Fruit fly (Drosophila melanogaster) S2 (cell line): ENCODE measurements around the gene Prx6a.

Experiments
- CG8478 ChIP-seq: fragments of >200 bp; optimal IDR thresholded peaks from 2 replicates; lab custom pipeline; 2018
- CTCF ChIP-seq, 2 experiments: fragments of >200 bp; optimal IDR thresholded peaks; 2 replicates each; lab custom pipeline; 2018

Prx6a gene

dm6 chr2L:2878188-2878587, at the start of gene Prx6a, which contains the start of gene Sbat:
Gene Prx6a (minus strand): TSS chr2L:2878232.
Gene Sbat (plus strand): TSS chr2L:2878344.
- TF ChIP-seq CTCF (optimal IDR thresholded peaks at IDR 0.05; lab: Kevin White, UChicago) (no peak), CG8478 (lab: Kevin White, UChicago) (no peak)

- TF ChIP-seq CG8478 (lab: Kevin White, UChicago) (no peak), CTCF (optimal IDR thresholded peaks at IDR 0.05; lab: Kevin White, UChicago) (no peak)
Observed at dm6 chr2L:2924266-2924801, 46.3 kb upstream of the Prx6a start.

- TF ChIP-seq CG8478 (lab: Kevin White, UChicago) (no peak), CTCF (optimal IDR thresholded peaks at IDR 0.05; lab: Kevin White, UChicago) (no peak)
Observed at dm6 chr2L:2920641-2921040, 42.6 kb upstream of the Prx6a start.

dm6 chr2L:2910957-2911356, 32.9 kb upstream of the Prx6a start:
- TF ChIP-seq CTCF (optimal IDR thresholded peaks at IDR 0.05; lab: Kevin White, UChicago) (no peak), CG8478 (lab: Kevin White, UChicago) (no peak)

- TF ChIP-seq CG8478 (lab: Kevin White, UChicago) (no peak), CTCF (optimal IDR thresholded peaks at IDR 0.05; lab: Kevin White, UChicago) (no peak)
Observed at dm6 chr2L:2909495-2909894, 31.5 kb upstream of the Prx6a start.

dm6 chr2L:2908440-2909154, 30.6 kb upstream of the Prx6a start:
- TF ChIP-seq CG8478 (lab: Kevin White, UChicago) = no peak
- TF ChIP-seq CTCF (optimal IDR thresholded peaks at IDR 0.05; lab: Kevin White, UChicago) = no peak

- no peak for TF ChIP-seq CG8478 (lab: Kevin White, UChicago)
- no peak for TF ChIP-seq CTCF (optimal IDR thresholded peaks at IDR 0.05; lab: Kevin White, UChicago)
Observed at dm6 chr2L:2907776-2908175, 29.7 kb upstream of the Prx6a start.

- TF ChIP-seq CTCF (optimal IDR thresholded peaks at IDR 0.05; lab: Kevin White, UChicago) (no peak), CG8478 (lab: Kevin White, UChicago) (no peak)
Observed at dm6 chr2L:2906122-2906521, 28.1 kb upstream of the Prx6a start.

dm6 chr2L:2905051-2905446, 27.0 kb upstream of the Prx6a start:
- TF ChIP-seq CTCF (optimal IDR thresholded peaks at IDR 0.05; lab: Kevin White, UChicago) = no peak
- no peak for TF ChIP-seq CG8478 (lab: Kevin White, UChicago)

- no peak for TF ChIP-seq CTCF (optimal IDR thresholded peaks at IDR 0.05; lab: Kevin White, UChicago)
- TF ChIP-seq CG8478 (lab: Kevin White, UChicago) = no peak
Observed at dm6 chr2L:2904316-2905050, 26.5 kb upstream of the Prx6a start.

dm6 chr2L:2903649-2904048, 25.6 kb upstream of the Prx6a start:
- TF ChIP-seq CTCF (optimal IDR thresholded peaks at IDR 0.05; lab: Kevin White, UChicago) (no peak), CG8478 (lab: Kevin White, UChicago) (no peak)

- TF ChIP-seq CG8478 (lab: Kevin White, UChicago) = no peak
Observed at dm6 chr2L:2901445-2901844, 23.4 kb upstream of the Prx6a start.

- TF ChIP-seq CG8478 (lab: Kevin White, UChicago) = no peak
- TF ChIP-seq CTCF (optimal IDR thresholded peaks at IDR 0.05; lab: Kevin White, UChicago) = no peak
Observed at dm6 chr2L:2900392-2901028, 22.5 kb upstream of the Prx6a start.

dm6 chr2L:2898247-2898646, 20.2 kb upstream of the Prx6a start:
- TF ChIP-seq CTCF (optimal IDR thresholded peaks at IDR 0.05; lab: Kevin White, UChicago) (no peak), CG8478 (lab: Kevin White, UChicago) (no peak)

dm6 chr2L:2897710-2898109, 19.7 kb upstream of the Prx6a start:
- TF ChIP-seq CTCF (optimal IDR thresholded peaks at IDR 0.05; lab: Kevin White, UChicago) = no peak
- TF ChIP-seq CG8478 (lab: Kevin White, UChicago) = no peak
